Fruit fly (Drosophila melanogaster): Measurements from ENCODE around the gene dgt4.

The dgt4 gene

dm6 chrX:4113698-4114216, at the start of gene dgt4, which contains the start of gene Nsun2 (continued):
- TF ChIP-seq Sry-β (GFP tag; optimal IDR thresholded peaks at IDR 0.05), result peak; percentile 65
- peak; percentile 65 for TF ChIP-seq Sry-δ (GFP tag; optimal IDR thresholded peaks at IDR 0.05)
- TF ChIP-seq CG16813 (GFP tag; IDR thresholded peaks at IDR 0.05; ENCODE audit: partially characterized antibody), result peak; percentile 55; the same call in 1 of the 3 replicates
- TF ChIP-seq az2 (GFP tag; optimal IDR thresholded peaks at IDR 0.05), result no peak
- no peak for TF ChIP-seq CG15479 (GFP tag; optimal IDR thresholded peaks at IDR 0.05)
- no peak for TF ChIP-seq CG8388 (GFP tag; optimal IDR thresholded peaks at IDR 0.05)
- peak; percentile 90 for TF ChIP-seq Ets65A (GFP tag)
- TF ChIP-seq en (GFP tag; optimal IDR thresholded peaks at IDR 0.05), result no peak
- no peak for TF ChIP-seq ranshi (GFP tag; IDR thresholded peaks at IDR 0.05)
- TF ChIP-seq Dp (GFP tag; optimal IDR thresholded peaks at IDR 0.05), result peak; percentile 49
- no peak for TF ChIP-seq Spps (tag; optimal IDR thresholded peaks at IDR 0.05)
- no peak for TF ChIP-seq ase (GFP tag; IDR thresholded peaks at IDR 0.05)
- no peak for TF ChIP-seq HmgZ (tag; optimal IDR thresholded peaks at IDR 0.05)
- TF ChIP-seq NC2α (GFP tag; optimal IDR thresholded peaks at IDR 0.05), result no peak
- TF ChIP-seq caup (GFP tag; optimal IDR thresholded peaks at IDR 0.05; ENCODE audit: severe bottlenecking), result no peak
- TF ChIP-seq Antp (GFP tag; optimal IDR thresholded peaks at IDR 0.05), result peak; percentile 33
- no peak for TF ChIP-seq sc (optimal IDR thresholded peaks at IDR 0.05)
- TF ChIP-seq sc (GFP tag; optimal IDR thresholded peaks at IDR 0.05), result no peak
- TF ChIP-seq jing (GFP tag; optimal IDR thresholded peaks at IDR 0.05), result no peak
- TF ChIP-seq HHEX (GFP tag; optimal IDR thresholded peaks at IDR 0.05), result no peak
- peak; percentile 17 for TF ChIP-seq CG9609 (GFP tag; optimal IDR thresholded peaks at IDR 0.05)
- TF ChIP-seq Aef1 (GFP tag; IDR thresholded peaks at IDR 0.05), result no peak
- TF ChIP-seq bcd (GFP tag; optimal IDR thresholded peaks at IDR 0.05), result no peak
- no peak for TF ChIP-seq mld (GFP tag; IDR thresholded peaks at IDR 0.05; ENCODE audit: partially characterized antibody)
- no peak for TF ChIP-seq tll (GFP tag; optimal IDR thresholded peaks at IDR 0.05)
- no peak for TF ChIP-seq CkIIα-i1 (GFP tag; IDR thresholded peaks at IDR 0.05)
- TF ChIP-seq nerfin-2 (GFP tag; IDR thresholded peaks at IDR 0.05; ENCODE audit: partially characterized antibody), result no peak
- TF ChIP-seq CG9817 (tag; optimal IDR thresholded peaks at IDR 0.05), result peak; percentile 8
- peak; percentile 64; the same call in 1 of the 2 replicates for TF ChIP-seq unc-4 (GFP tag; IDR thresholded peaks at IDR 0.05; ENCODE audit: partially characterized antibody)
- peak; percentile 31 for TF ChIP-seq Myb (GFP tag; optimal IDR thresholded peaks at IDR 0.05)
- TF ChIP-seq D19A (tag; optimal IDR thresholded peaks at IDR 0.05), result no peak
- no peak for TF ChIP-seq CG16863 (GFP tag; optimal IDR thresholded peaks at IDR 0.05)
- TF ChIP-seq Doc3 (GFP tag; IDR thresholded peaks at IDR 0.05; ENCODE audit: partially characterized antibody), result 0 out of 3 replicates have a peak, but pooled peaks have one; percentile 28
- TF ChIP-seq CG8765 (GFP tag; IDR thresholded peaks at IDR 0.05), result no peak
- TF ChIP-seq Tbp (GFP tag; optimal IDR thresholded peaks at IDR 0.05), result no peak
- no peak for TF ChIP-seq CHES-1-like (GFP tag; optimal IDR thresholded peaks at IDR 0.05)
- TF ChIP-seq HLH4C (GFP tag; IDR thresholded peaks at IDR 0.05; ENCODE audit: partially characterized antibody), result 0 out of 3 replicates have a peak, but pooled peaks have one; percentile 46
- no peak for TF ChIP-seq dysf (GFP tag; IDR thresholded peaks at IDR 0.05)
- TF ChIP-seq CG3065 (GFP tag; optimal IDR thresholded peaks at IDR 0.05), result no peak
- TF ChIP-seq fru (optimal IDR thresholded peaks at IDR 0.05), result no peak
- no peak for TF ChIP-seq prd (optimal IDR thresholded peaks at IDR 0.05)
- peak; percentile 27; the same call in 1 of the 3 replicates for TF ChIP-seq prd (GFP tag; IDR thresholded peaks at IDR 0.05)
- no peak for TF ChIP-seq HmgD (GFP tag; optimal IDR thresholded peaks at IDR 0.05)
- TF ChIP-seq ken (GFP tag; IDR thresholded peaks at IDR 0.05), result no peak
- no peak; the same call in 2 of the 3 replicates for TF ChIP-seq zen2 (GFP tag; IDR thresholded peaks at IDR 0.05; ENCODE audit: partially characterized antibody)
- TF ChIP-seq fd3F (GFP tag; optimal IDR thresholded peaks at IDR 0.05), result no peak
- TF ChIP-seq CG8944 (GFP tag; optimal IDR thresholded peaks at IDR 0.05), result no peak
- TF ChIP-seq BtbVII (GFP tag; optimal IDR thresholded peaks at IDR 0.05), result no peak
- TF ChIP-seq Mrtf (GFP tag; IDR thresholded peaks at IDR 0.05), result no peak
- TF ChIP-seq mam (GFP tag; optimal IDR thresholded peaks at IDR 0.05), result peak; percentile 57
- peak; percentile 68 for TF ChIP-seq amos (GFP tag; IDR thresholded peaks at IDR 0.05; ENCODE audit: partially characterized antibody)

All from whole organism, embryonic.